Fruit fly (Drosophila melanogaster) whole organism, embryonic: Measurements from ENCODE around the gene CG9518.

ENCODE experiments used
- Atf3 ChIP-seq: fragments of 200-800 bp; sonication (Bioruptor generic); optimal IDR thresholded peaks from 3 replicates; lab custom pipeline; 2016; ENCODE audit warnings: missing biosample characterization, missing genetic modification characterization
- B-H2 ChIP-seq: fragments of 200-800 bp; sonication (Bioruptor generic); optimal IDR thresholded peaks from 2 replicates; lab custom pipeline; 2018; ENCODE audit warnings: missing biosample characterization, mild to moderate bottlenecking, missing genetic modification characterization
- CG10462 ChIP-seq: fragments of 200-800 bp; sonication (Bioruptor generic); optimal IDR thresholded peaks from 2 replicates; lab custom pipeline; 2016; ENCODE audit warnings: missing biosample characterization, missing genetic modification characterization
- CG10543 ChIP-seq: fragments of 200-800 bp; sonication (Bioruptor generic); optimal IDR thresholded peaks from 3 replicates; lab custom pipeline; 2017; ENCODE audit warnings: missing biosample characterization, mild to moderate bottlenecking, missing genetic modification characterization, moderate library complexity
- CG11696 ChIP-seq: fragments of 200-800 bp; sonication (Bioruptor generic); IDR thresholded peaks from 2 replicates; pipeline ENCODE4 v1.3.6; 2022; ENCODE audit warnings: missing biosample characterization, missing genetic modification characterization
- CG13296 ChIP-seq: fragments of 200-800 bp; sonication (Bioruptor generic); optimal IDR thresholded peaks from 3 replicates; lab custom pipeline; 2018; ENCODE audit warnings: missing biosample characterization, mild to moderate bottlenecking, missing genetic modification characterization
- CG13424 ChIP-seq: fragments of 200-800 bp; sonication (Bioruptor generic); optimal IDR thresholded peaks from 2 replicates; lab custom pipeline; 2019; ENCODE audit warnings: missing biosample characterization, mild to moderate bottlenecking, missing genetic modification characterization, moderate library complexity
- CG15601 ChIP-seq: fragments of 200-800 bp; sonication (Bioruptor generic); optimal IDR thresholded peaks from 3 replicates; lab custom pipeline; 2019; ENCODE audit warnings: missing biosample characterization, mild to moderate bottlenecking, missing genetic modification characterization, moderate library complexity
- CG15696 ChIP-seq: fragments of 200-800 bp; sonication (Bioruptor generic); optimal IDR thresholded peaks from 2 replicates; lab custom pipeline; 2019; ENCODE audit warnings: missing biosample characterization, mild to moderate bottlenecking, missing genetic modification characterization, moderate library complexity
- CG1647 ChIP-seq: fragments of 200-800 bp; sonication (Bioruptor generic); optimal IDR thresholded peaks from 3 replicates; lab custom pipeline; 2016; ENCODE audit warnings: missing biosample characterization, missing genetic modification characterization
- CG16779 ChIP-seq: fragments of 200-800 bp; sonication (Bioruptor generic); IDR thresholded peaks from 2 replicates; pipeline ENCODE4 v1.3.6; 2022; ENCODE audit warnings: missing biosample characterization, missing genetic modification characterization
- CG17385 ChIP-seq: fragments of 200-800 bp; sonication (Bioruptor generic); optimal IDR thresholded peaks from 3 replicates; lab custom pipeline; 2018; ENCODE audit warnings: missing biosample characterization, mild to moderate bottlenecking, missing genetic modification characterization
- CG18599 ChIP-seq: fragments of 200-800 bp; sonication (Bioruptor generic); optimal IDR thresholded peaks from 3 replicates; lab custom pipeline; 2017; ENCODE audit warnings: missing biosample characterization, missing genetic modification characterization, mild to moderate bottlenecking, moderate library complexity, missing genetic modification reagents
- CG2129 ChIP-seq: fragments of 200-800 bp; sonication (Bioruptor generic); IDR thresholded peaks from 2 replicates; pipeline ENCODE4 v1.3.6; 2022; ENCODE audit warnings: missing biosample characterization, missing genetic modification characterization; ENCODE audit not compliant: partially characterized antibody
- CG2202 ChIP-seq: fragments of 200-800 bp; sonication (Bioruptor generic); optimal IDR thresholded peaks from 2 replicates; lab custom pipeline; 2018; ENCODE audit warnings: missing biosample characterization, mild to moderate bottlenecking, missing genetic modification characterization
- CG2678 ChIP-seq: fragments of 200-800 bp; sonication (Bioruptor generic); optimal IDR thresholded peaks from 3 replicates; lab custom pipeline; 2019; ENCODE audit warnings: missing biosample characterization, mild to moderate bottlenecking, missing genetic modification characterization, moderate library complexity
- CG31365 ChIP-seq: fragments of 200-800 bp; sonication (Bioruptor generic); optimal IDR thresholded peaks from 2 replicates; lab custom pipeline; 2018; ENCODE audit warnings: missing biosample characterization, mild to moderate bottlenecking, missing genetic modification characterization
- CG3163 ChIP-seq: fragments of 200-800 bp; sonication (Bioruptor generic); optimal IDR thresholded peaks from 3 replicates; lab custom pipeline; 2016; ENCODE audit warnings: missing biosample characterization, missing genetic modification characterization
- CG4424 ChIP-seq: fragments of 200-800 bp; sonication (Bioruptor generic); optimal IDR thresholded peaks from 3 replicates; lab custom pipeline; 2016; ENCODE audit warnings: missing biosample characterization, missing genetic modification characterization
- CG7786 ChIP-seq: fragments of 200-800 bp; sonication (Bioruptor generic); optimal IDR thresholded peaks from 2 replicates; lab custom pipeline; 2016; ENCODE audit warnings: missing biosample characterization, missing genetic modification characterization
- CG7839 ChIP-seq: fragments of 200-800 bp; sonication (Bioruptor generic); optimal IDR thresholded peaks from 3 replicates; lab custom pipeline; 2018; ENCODE audit warnings: missing biosample characterization, mild to moderate bottlenecking, missing genetic modification characterization, moderate library complexity
- CG8359 ChIP-seq: fragments of 200-800 bp; sonication (Bioruptor generic); optimal IDR thresholded peaks from 2 replicates; lab custom pipeline; 2017; ENCODE audit warnings: missing biosample characterization, mild to moderate bottlenecking, missing genetic modification characterization, borderline replicate concordance
- CG8765 ChIP-seq: fragments of 200-800 bp; sonication (Bioruptor generic); IDR thresholded peaks from 2 replicates; pipeline ENCODE4 v1.3.6; 2022; ENCODE audit warnings: missing biosample characterization, missing genetic modification characterization
- CTCF ChIP-seq: fragments of 200-800 bp; sonication (Bioruptor generic); optimal IDR thresholded peaks from 2 replicates; lab custom pipeline; 2017; ENCODE audit warnings: missing biosample characterization, mild to moderate bottlenecking, missing genetic modification characterization, moderate library complexity
- Deaf1 ChIP-seq: fragments of 200-800 bp; optimal IDR thresholded peaks from 3 replicates; lab custom pipeline; 2019; ENCODE audit warnings: missing biosample characterization, mild to moderate bottlenecking, missing genetic modification characterization, moderate library complexity
- Dip3 ChIP-seq: fragments of 200-800 bp; sonication (Bioruptor generic); optimal IDR thresholded peaks from 3 replicates; lab custom pipeline; 2016; ENCODE audit warnings: missing biosample characterization, missing genetic modification characterization
- Dll ChIP-seq: fragments of 200-800 bp; sonication (Bioruptor generic); IDR thresholded peaks from 4 replicates; pipeline ENCODE4 v1.3.6; 2022; ENCODE audit warnings: missing biosample characterization, missing genetic modification characterization; ENCODE audit not compliant: partially characterized antibody
- Dref ChIP-seq: fragments of 200-800 bp; sonication (Bioruptor generic); IDR thresholded peaks from 2 replicates; pipeline ENCODE4 v1.3.6; 2022; ENCODE audit warnings: missing biosample characterization, missing genetic modification characterization
- GATAe ChIP-seq: fragments of 200-800 bp; sonication (Bioruptor generic); conservative IDR thresholded peaks from 2 replicates; pipeline ENCODE4 v1.3.6; 2022; ENCODE audit warnings: missing biosample characterization, missing genetic modification characterization
- H15 ChIP-seq: fragments of 200-800 bp; sonication (Bioruptor generic); IDR thresholded peaks from 3 replicates; pipeline ENCODE4 v1.3.6; 2022; ENCODE audit warnings: missing biosample characterization, missing genetic modification characterization
- Lhr ChIP-seq: fragments of 200-800 bp; sonication (Bioruptor generic); optimal IDR thresholded peaks from 3 replicates; lab custom pipeline; 2017; ENCODE audit warnings: mild to moderate bottlenecking, missing biosample characterization, missing genetic modification reagents, missing genetic modification characterization
- NC2α ChIP-seq: fragments of 200-800 bp; sonication (Bioruptor generic); optimal IDR thresholded peaks from 2 replicates; lab custom pipeline; 2016; ENCODE audit warnings: missing biosample characterization, missing genetic modification characterization
- Ravus ChIP-seq: fragments of 200-800 bp; sonication (Bioruptor generic); IDR thresholded peaks from 2 replicates; pipeline ENCODE4 v1.3.6; 2022; ENCODE audit warnings: missing biosample characterization, missing genetic modification characterization
- Rfx ChIP-seq: fragments of 200-800 bp; sonication (Bioruptor generic); IDR thresholded peaks from 2 replicates; pipeline ENCODE4 v1.3.6; 2022; ENCODE audit warnings: missing biosample characterization, missing genetic modification characterization
- Sox102F ChIP-seq: fragments of 200-800 bp; sonication (Bioruptor generic); optimal IDR thresholded peaks from 2 replicates; lab custom pipeline; 2018; ENCODE audit warnings: missing biosample characterization, mild to moderate bottlenecking, missing genetic modification characterization, moderate library complexity
- aop ChIP-seq: fragments of 200-800 bp; sonication (Bioruptor generic); IDR thresholded peaks from 2 replicates; pipeline ENCODE4 v1.3.6; 2022; ENCODE audit warnings: missing biosample characterization, missing genetic modification characterization
- chm ChIP-seq: fragments of 200-800 bp; sonication (Bioruptor generic); IDR thresholded peaks from 2 replicates; pipeline ENCODE4 v1.3.6; 2022; ENCODE audit warnings: missing biosample characterization, missing genetic modification characterization
- chn ChIP-seq: fragments of 200-800 bp; sonication (Bioruptor generic); optimal IDR thresholded peaks from 2 replicates; lab custom pipeline; 2016; ENCODE audit warnings: missing biosample characterization, missing genetic modification characterization
- dmrt11E ChIP-seq: fragments of 200-800 bp; sonication (Bioruptor generic); optimal IDR thresholded peaks from 3 replicates; lab custom pipeline; 2018; ENCODE audit warnings: missing biosample characterization, mild to moderate bottlenecking, missing genetic modification characterization, moderate library complexity
- eyg ChIP-seq: fragments of 200-800 bp; sonication (Bioruptor generic); optimal IDR thresholded peaks from 3 replicates; lab custom pipeline; 2016; ENCODE audit warnings: missing biosample characterization, missing genetic modification characterization
- hkb ChIP-seq, 2 experiments: fragments of 200-800 bp in 1 of 2; fragments of >200 bp in 1 of 2; sonication (Bioruptor generic) in 1 of 2; IDR thresholded peaks in 1 of 2; optimal IDR thresholded peaks in 1 of 2; 2 replicates each; pipeline versions ENCODE4 v1.3.6 to Lab custom; 2017 to 2022; ENCODE audit warnings: missing biosample characterization in 1 of 2, missing genetic modification characterization in 1 of 2
- lola ChIP-seq, 3 experiments: fragments of >200 bp in 2 of 3; fragments of 200-800 bp in 1 of 3; sonication (Bioruptor generic) in 1 of 3; optimal IDR thresholded peaks; 2 replicates each; lab custom pipeline; 2017 to 2019; ENCODE audit warnings: missing biosample characterization in 3 of 3, missing genetic modification characterization in 3 of 3, mild to moderate bottlenecking in 1 of 3, moderate library complexity in 1 of 3
- run ChIP-seq: fragments of 200-800 bp; sonication (Bioruptor generic); optimal IDR thresholded peaks from 3 replicates; lab custom pipeline; 2018; ENCODE audit warnings: missing biosample characterization, mild to moderate bottlenecking, missing genetic modification characterization
- slp2 ChIP-seq: fragments of 200-800 bp; sonication (Bioruptor generic); optimal IDR thresholded peaks from 2 replicates; lab custom pipeline; 2016; ENCODE audit warnings: missing biosample characterization, missing genetic modification characterization
- sob ChIP-seq: fragments of 200-800 bp; sonication (Bioruptor generic); IDR thresholded peaks from 2 replicates; pipeline ENCODE4 v1.3.6; 2022; ENCODE audit warnings: missing biosample characterization, missing genetic modification characterization
- sug ChIP-seq: fragments of 200-800 bp; optimal IDR thresholded peaks from 2 replicates; lab custom pipeline; 2019; ENCODE audit warnings: missing biosample characterization, mild to moderate bottlenecking, missing genetic modification characterization, moderate library complexity
- tgo ChIP-seq: fragments of 200-800 bp; sonication (Bioruptor generic); IDR thresholded peaks from 3 replicates; pipeline ENCODE4 v1.3.6; 2022; ENCODE audit warnings: missing biosample characterization, missing genetic modification characterization
- trh ChIP-seq: fragments of 200-800 bp; sonication (Bioruptor generic); optimal IDR thresholded peaks from 2 replicates; lab custom pipeline; 2016; ENCODE audit warnings: missing biosample characterization, missing genetic modification characterization
- zen ChIP-seq: fragments of 200-800 bp; sonication (Bioruptor generic); optimal IDR thresholded peaks from 3 replicates; lab custom pipeline; 2018; ENCODE audit warnings: missing biosample characterization, mild to moderate bottlenecking, missing genetic modification characterization, moderate library complexity
- zen2 ChIP-seq: fragments of 200-800 bp; sonication (Bioruptor generic); IDR thresholded peaks from 3 replicates; pipeline ENCODE4 v1.3.6; 2022; ENCODE audit warnings: missing biosample characterization, missing genetic modification characterization; ENCODE audit not compliant: partially characterized antibody

CG9518 gene

DNA sequence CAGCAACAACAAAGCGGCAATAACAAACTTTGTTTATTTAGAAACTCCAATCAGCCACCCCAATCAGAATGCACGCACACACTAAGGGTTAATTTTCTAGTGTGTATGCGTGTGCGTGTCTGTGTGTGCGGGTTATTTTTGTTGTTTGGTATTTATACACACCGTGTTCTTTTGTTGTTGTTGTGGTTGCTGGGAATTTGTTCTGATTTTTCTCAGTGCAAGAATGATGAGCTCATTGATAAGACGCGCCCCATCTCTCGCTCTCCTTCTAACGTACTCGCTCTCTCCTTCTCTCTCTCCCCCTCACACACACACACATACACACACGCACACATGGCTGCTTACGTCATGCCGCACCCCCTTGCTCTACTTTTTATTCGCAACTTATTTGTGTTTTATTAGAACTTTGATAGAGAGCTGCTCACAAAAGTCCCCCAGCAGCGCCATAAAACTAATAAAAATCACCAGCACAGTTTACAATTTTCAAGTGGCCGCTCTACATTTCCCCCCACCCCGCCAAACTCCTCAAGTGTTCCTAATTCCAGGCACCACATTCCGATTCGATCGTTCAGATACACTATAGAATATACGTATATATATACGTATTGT lies 31.1 kb downstream of the CG9518 start (continued):
- TF ChIP-seq CG2678 (tag; lab: Kevin White, UChicago) (peak; percentile 58), CTCF (GFP tag; lab: Kevin White, UChicago) (no peak), B-H2 (GFP tag; lab: Kevin White, UChicago) (no peak), CG16779 (GFP tag; lab: Robert Waterston, UW) (0 out of 2 replicates have a peak, but pooled peaks have one; percentile 53), chn (GFP tag; lab: Kevin White, UChicago) (no peak), Lhr (no peak), aop (GFP tag; lab: Robert Waterston, UW) (no peak), CG3163 (GFP tag; lab: Kevin White, UChicago) (peak; percentile 33), Sox102F (GFP tag; lab: Kevin White, UChicago) (peak; percentile 43), chm (GFP tag; lab: Robert Waterston, UW) (peak; percentile 63; the same call in 1 of the 2 replicates), Dip3 (GFP tag; lab: Kevin White, UChicago) (peak; percentile 28), CG2129 (GFP tag; lab: Robert Waterston, UW) (no peak), slp2 (no peak), Ravus (no peak), dmrt11E (tag; lab: Kevin White, UChicago) (no peak), CG4424 (GFP tag; lab: Kevin White, UChicago) (no peak), hkb (optimal IDR thresholded peaks at IDR 0.05; lab: Kevin White, UChicago) (no peak), hkb (GFP tag; IDR thresholded peaks at IDR 0.05; lab: Robert Waterston, UW) (no peak), CG10543 (peak; percentile 66), CG17385 (GFP tag; lab: Kevin White, UChicago) (peak; percentile 42), CG8765 (GFP tag; lab: Robert Waterston, UW) (no peak), run (tag; lab: Kevin White, UChicago) (no peak), CG8359 (GFP tag; lab: Kevin White, UChicago) (peak; percentile 34), CG11696 (GFP tag; lab: Robert Waterston, UW) (no peak), sug (tag; lab: Kevin White, UChicago) (peak; percentile 99), CG7786 (GFP tag; lab: Kevin White, UChicago) (peak; percentile 63), zen (no peak), tgo (GFP tag; lab: Robert Waterston, UW) (peak; percentile 28; the same call in 2 of the 3 replicates), CG10462 (GFP tag; lab: Kevin White, UChicago) (no peak), CG31365 (tag; lab: Kevin White, UChicago) (peak; percentile 40), CG13424 (tag; lab: Kevin White, UChicago) (peak; percentile 22), CG13296 (GFP tag; lab: Kevin White, UChicago) (no peak), lola (GFP tag; optimal IDR thresholded peaks at IDR 0.05; lab: Kevin White, UChicago) (no peak), CG15696 (tag; lab: Kevin White, UChicago) (no peak), Rfx (GFP tag; lab: Robert Waterston, UW) (peak; percentile 84), eyg (peak; percentile 28), Deaf1 (tag; lab: Kevin White, UChicago) (no peak), Dref (GFP tag; lab: Robert Waterston, UW) (no peak), NC2α (no peak), CG7839 (tag; lab: Kevin White, UChicago) (peak; percentile 38), CG1647 (GFP tag; lab: Kevin White, UChicago) (peak; percentile 7), trh (GFP tag; lab: Kevin White, UChicago) (no peak), CG18599 (GFP tag; lab: Kevin White, UChicago) (peak; percentile 71), H15 (GFP tag; lab: Robert Waterston, UW) (no peak), zen2 (no peak), CG15601 (tag; lab: Kevin White, UChicago) (no peak), Atf3 (GFP tag; lab: Kevin White, UChicago) (peak; percentile 88), CG2202 (tag; lab: Kevin White, UChicago) (no peak), GATAe (GFP tag; lab: Robert Waterston, UW) (no peak), sob (GFP tag; lab: Robert Waterston, UW) (peak; percentile 77), Dll (GFP tag; lab: Robert Waterston, UW) (no peak)
